Worm (Caenorhabditis elegans): ENCODE data around the gene R04B5.1.

DNA sequence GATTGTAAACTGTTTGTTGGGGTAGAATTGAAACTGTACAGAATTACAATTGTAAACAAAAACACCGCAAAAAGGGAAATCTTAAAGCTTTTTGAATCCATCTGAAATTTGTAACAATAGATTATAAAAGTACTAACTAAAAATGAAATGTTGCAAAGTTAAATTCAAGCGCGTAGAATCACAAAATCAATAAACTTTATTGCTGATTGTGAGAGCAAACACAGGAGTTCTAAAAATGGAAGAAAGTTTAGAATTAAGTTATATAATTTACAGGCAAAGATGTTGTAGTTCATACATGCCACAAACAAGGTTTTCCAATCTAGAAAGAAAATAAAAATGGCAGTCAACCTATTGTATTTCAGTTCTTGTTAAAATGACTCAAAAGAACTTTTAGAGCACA, 34.0 kb upstream of the R04B5.1 start, which contains the start of gene C08B6.3:
- TF ChIP-seq lin-39 (tag; optimal IDR thresholded peaks at IDR 0.05), result no peak
- TF ChIP-seq nhr-12 (tag; optimal IDR thresholded peaks at IDR 0.05), result no peak
- no peak for TF ChIP-seq nhr-237 (tag; optimal IDR thresholded peaks at IDR 0.05)
- TF ChIP-seq unc-39 (tag; optimal IDR thresholded peaks at IDR 0.05), result no peak
- TF ChIP-seq nhr-67 (tag; optimal IDR thresholded peaks at IDR 0.05), result no peak
- TF ChIP-seq ZK546.5 (tag; optimal IDR thresholded peaks at IDR 0.05), result no peak
- no peak for TF ChIP-seq ceh-82 (tag; optimal IDR thresholded peaks at IDR 0.05)
- no peak for TF ChIP-seq pha-4 (tag; optimal IDR thresholded peaks at IDR 0.05)
- no peak for TF ChIP-seq egl-27 (tag; optimal IDR thresholded peaks at IDR 0.05)
- TF ChIP-seq aly-2 (tag; optimal IDR thresholded peaks at IDR 0.05), result no peak
- TF ChIP-seq hmg-11 (tag; optimal IDR thresholded peaks at IDR 0.05), result no peak
- TF ChIP-seq mdl-1 (tag; optimal IDR thresholded peaks at IDR 0.05), result no peak
- no peak for TF ChIP-seq nhr-28 (tag; optimal IDR thresholded peaks at IDR 0.05)
